Fruit fly (Drosophila melanogaster): ENCODE results near the gene CG45071.

DNA sequence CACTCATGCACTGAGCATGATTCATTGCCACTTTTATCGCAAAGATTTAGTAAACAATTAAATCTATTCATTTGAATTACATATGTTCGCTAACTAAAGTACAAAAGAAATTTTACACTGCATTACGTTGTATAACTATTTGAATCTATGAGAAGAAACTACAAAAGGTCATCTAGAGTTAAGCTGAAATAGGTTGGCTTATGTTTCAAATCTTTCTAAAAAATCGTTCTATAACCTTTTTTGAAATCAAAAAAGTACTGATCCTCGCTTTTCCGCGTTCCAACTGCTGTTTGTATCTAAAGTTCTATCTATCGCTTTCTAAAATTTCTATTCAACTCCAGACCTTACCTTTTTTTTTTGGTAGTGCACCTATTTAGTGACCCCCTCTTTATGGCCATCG lies 20.0 kb downstream of the CG45071 start:
- TF ChIP-seq CG6808 (GFP tag; optimal IDR thresholded peaks at IDR 0.05) (no peak), fkh (GFP tag; optimal IDR thresholded peaks at IDR 0.05) (no peak), CG6854 (GFP tag; optimal IDR thresholded peaks at IDR 0.05) (no peak), acj6 (GFP tag; optimal IDR thresholded peaks at IDR 0.05) (no peak), Hr4 (GFP tag; optimal IDR thresholded peaks at IDR 0.05) (no peak), CG6276 (GFP tag; optimal IDR thresholded peaks at IDR 0.05) (no peak)

Data from whole organism, prepupa.